Worm (Caenorhabditis elegans) whole organism, L1 larva: Measurements from ENCODE around the gene hil-7.

Source experiments
- C04F5.9 ChIP-seq: sonication (generic microtip); optimal IDR thresholded peaks from 2 replicates; lab custom pipeline; 2016; ENCODE audit warnings: missing genetic modification characterization, missing compliant biosample characterization
- C16A3.4 ChIP-seq: fragments of 150-350 bp; optimal IDR thresholded peaks from 2 replicates; lab custom pipeline; 2014; ENCODE audit warnings: missing biosample characterization, missing genetic modification characterization
- alr-1 ChIP-seq: fragments of 200-800 bp; sonication (Bioruptor generic); optimal IDR thresholded peaks from 2 replicates; lab custom pipeline; 2018; ENCODE audit warnings: borderline replicate concordance, mild to moderate bottlenecking, missing genetic modification characterization, missing compliant biosample characterization
- blmp-1 ChIP-seq: fragments of 150-350 bp; optimal IDR thresholded peaks from 2 replicates; lab custom pipeline; 2014; ENCODE audit warnings: missing biosample characterization, missing genetic modification characterization
- ceh-8 ChIP-seq: fragments of 200-800 bp; sonication (Bioruptor generic); optimal IDR thresholded peaks from 2 replicates; lab custom pipeline; 2018; ENCODE audit warnings: mild to moderate bottlenecking, missing genetic modification characterization, moderate library complexity, missing compliant biosample characterization
- ceh-88 ChIP-seq: fragments of 200-800 bp; sonication (Bioruptor generic); IDR thresholded peaks from 2 replicates; pipeline ENCODE4 v1.3.6; 2022; ENCODE audit warnings: missing genetic modification characterization, missing compliant biosample characterization
- dpl-1 ChIP-seq, 3 experiments: fragments of 150-350 bp in 2 of 3; sonication (generic microtip) in 1 of 3; optimal IDR thresholded peaks; 2 replicates each; lab custom pipeline; 2014 to 2017; ENCODE audit warnings: missing biosample characterization in 3 of 3, missing genetic modification characterization in 3 of 3, missing genetic modification reagents in 3 of 3
- efl-1 ChIP-seq, 4 experiments: fragments of 150-350 bp; optimal IDR thresholded peaks in 3 of 4; peaks in 1 of 4; 1 replicate in 1 of 4; 2 replicates in 3 of 4; lab custom pipeline; 2014; ENCODE audit warnings: missing biosample characterization in 2 of 4, missing genetic modification characterization in 2 of 4, missing genetic modification reagents in 2 of 4
- elt-3 ChIP-seq, 6 experiments: fragments of 150-350 bp in 1 of 6; sonication (generic microtip); optimal IDR thresholded peaks; 2 replicates each; lab custom pipeline; 2017 to 2018; ENCODE audit warnings: missing biosample characterization in 6 of 6, missing genetic modification characterization in 6 of 6, inconsistent platforms in 1 of 6
- fkh-10 ChIP-seq: sonication (generic microtip); optimal IDR thresholded peaks from 2 replicates; lab custom pipeline; 2017; ENCODE audit warnings: missing biosample characterization, missing genetic modification reagents, missing genetic modification characterization
- fkh-8 ChIP-seq: sonication (generic microtip); optimal IDR thresholded peaks from 2 replicates; lab custom pipeline; 2016; ENCODE audit warnings: mild to moderate bottlenecking, missing genetic modification characterization, missing compliant biosample characterization
- fos-1 ChIP-seq: fragments of 150-350 bp; optimal IDR thresholded peaks from 2 replicates; lab custom pipeline; 2014; ENCODE audit warnings: missing biosample characterization, missing genetic modification characterization
- grh-1 ChIP-seq: fragments of 200-800 bp; sonication (Bioruptor generic); IDR thresholded peaks from 2 replicates; pipeline ENCODE4 v1.3.6; 2022; ENCODE audit warnings: missing genetic modification reagents, missing genetic modification characterization, missing compliant biosample characterization
- hlh-17 ChIP-seq: fragments of 200-800 bp; sonication (Bioruptor generic); optimal IDR thresholded peaks from 2 replicates; lab custom pipeline; 2018; ENCODE audit warnings: missing genetic modification characterization, mild to moderate bottlenecking, missing compliant biosample characterization, moderate library complexity, borderline replicate concordance
- irx-1 ChIP-seq: sonication (generic microtip); optimal IDR thresholded peaks from 2 replicates; lab custom pipeline; 2016; ENCODE audit warnings: missing genetic modification characterization, missing compliant biosample characterization
- isw-1 ChIP-seq: fragments of 200-800 bp; sonication (Bioruptor generic); IDR thresholded peaks from 2 replicates; pipeline ENCODE4 v1.3.6; 2022; ENCODE audit warnings: missing genetic modification characterization, missing compliant biosample characterization
- jun-1 ChIP-seq: fragments of 150-350 bp; optimal IDR thresholded peaks from 2 replicates; lab custom pipeline; 2014; ENCODE audit warnings: missing biosample characterization, missing genetic modification reagents, missing genetic modification characterization
- lin-13 ChIP-seq: fragments of 150-350 bp; optimal IDR thresholded peaks from 2 replicates; lab custom pipeline; 2014; ENCODE audit warnings: missing biosample characterization, missing genetic modification reagents, missing genetic modification characterization
- lin-14 ChIP-seq: fragments of 200-800 bp; sonication (Bioruptor generic); optimal IDR thresholded peaks from 2 replicates; lab custom pipeline; 2018; ENCODE audit warnings: mild to moderate bottlenecking, missing genetic modification characterization, moderate library complexity, missing compliant biosample characterization
- lin-15B ChIP-seq: fragments of 150-350 bp; sonication (generic microtip); optimal IDR thresholded peaks from 3 replicates; lab custom pipeline; 2014; ENCODE audit warnings: missing biosample characterization, missing genetic modification characterization
- lin-35 ChIP-seq, 2 experiments: fragments of 150-350 bp; optimal IDR thresholded peaks; 2 replicates each; lab custom pipeline; 2014; ENCODE audit warnings: missing biosample characterization in 2 of 2, missing genetic modification characterization in 2 of 2, missing genetic modification reagents in 2 of 2
- lir-3 ChIP-seq: sonication (generic microtip); optimal IDR thresholded peaks from 2 replicates; lab custom pipeline; 2016; ENCODE audit warnings: mild to moderate bottlenecking, missing genetic modification characterization, moderate library complexity, missing compliant biosample characterization; ENCODE audit not compliant: poor library complexity
- lsy-2 ChIP-seq, 2 experiments: fragments of 150-350 bp; optimal IDR thresholded peaks; 2 replicates each; lab custom pipeline; 2014; ENCODE audit warnings: missing biosample characterization in 2 of 2, missing genetic modification characterization in 2 of 2
- mef-2 ChIP-seq: fragments of 150-350 bp; optimal IDR thresholded peaks from 2 replicates; lab custom pipeline; 2014; ENCODE audit warnings: missing biosample characterization, missing genetic modification characterization
- nhr-12 ChIP-seq: sonication (generic microtip); optimal IDR thresholded peaks from 2 replicates; lab custom pipeline; 2017; ENCODE audit warnings: missing biosample characterization, missing genetic modification characterization
- nhr-19 ChIP-seq: fragments of 200-800 bp; sonication (Bioruptor generic); conservative IDR thresholded peaks from 2 replicates; pipeline ENCODE4 v1.3.6; 2022; ENCODE audit warnings: missing genetic modification characterization, missing compliant biosample characterization
- nhr-20 ChIP-seq: sonication (generic microtip); optimal IDR thresholded peaks from 2 replicates; lab custom pipeline; 2016; ENCODE audit warnings: mild to moderate bottlenecking, missing genetic modification characterization, missing compliant biosample characterization
- nhr-47 ChIP-seq: sonication (generic microtip); optimal IDR thresholded peaks from 2 replicates; lab custom pipeline; 2016; ENCODE audit warnings: mild to moderate bottlenecking, missing genetic modification characterization, moderate library complexity, missing compliant biosample characterization
- nhr-71 ChIP-seq: sonication (generic microtip); optimal IDR thresholded peaks from 2 replicates; lab custom pipeline; 2016; ENCODE audit warnings: mild to moderate bottlenecking, missing genetic modification characterization, moderate library complexity, missing compliant biosample characterization
- nhr-77 ChIP-seq: fragments of 150-350 bp; optimal IDR thresholded peaks from 2 replicates; lab custom pipeline; 2014; ENCODE audit warnings: missing biosample characterization, missing genetic modification characterization
- nhr-84 ChIP-seq: sonication (generic microtip); optimal IDR thresholded peaks from 2 replicates; lab custom pipeline; 2017; ENCODE audit warnings: missing biosample characterization, missing genetic modification characterization
- nhr-85 ChIP-seq: sonication (generic microtip); peaks from one replicate; lab custom pipeline; 2016; ENCODE audit warnings: missing genetic modification characterization, inconsistent platforms, missing compliant biosample characterization
- nhr-90 ChIP-seq: sonication (generic microtip); optimal IDR thresholded peaks from 2 replicates; lab custom pipeline; 2016; ENCODE audit warnings: mild to moderate bottlenecking, missing genetic modification characterization, missing compliant biosample characterization; ENCODE audit not compliant: poor library complexity
- pqm-1 ChIP-seq: sonication (generic microtip); optimal IDR thresholded peaks from 3 replicates; lab custom pipeline; 2017; ENCODE audit warnings: missing biosample characterization, missing genetic modification characterization
- rnt-1 ChIP-seq: sonication (generic microtip); optimal IDR thresholded peaks from 2 replicates; lab custom pipeline; 2016; ENCODE audit warnings: mild to moderate bottlenecking, missing genetic modification characterization, moderate library complexity, missing compliant biosample characterization
- skn-1 ChIP-seq: fragments of 150-350 bp; optimal IDR thresholded peaks from 2 replicates; lab custom pipeline; 2014; ENCODE audit warnings: missing biosample characterization, missing genetic modification characterization
- snpc-4 ChIP-seq: fragments of 150-350 bp; optimal IDR thresholded peaks from 2 replicates; lab custom pipeline; 2014; ENCODE audit warnings: missing biosample characterization, missing genetic modification characterization
- snu-23 ChIP-seq: sonication (generic microtip); optimal IDR thresholded peaks from 2 replicates; lab custom pipeline; 2016; ENCODE audit warnings: missing genetic modification characterization, missing compliant biosample characterization
- sox-4 ChIP-seq: sonication (generic microtip); optimal IDR thresholded peaks from 2 replicates; lab custom pipeline; 2016; ENCODE audit warnings: missing genetic modification characterization, missing compliant biosample characterization
- sptf-1 ChIP-seq: fragments of 150-350 bp; optimal IDR thresholded peaks from 2 replicates; lab custom pipeline; 2014; ENCODE audit warnings: missing biosample characterization, missing genetic modification characterization
- unc-130 ChIP-seq: fragments of 150-350 bp; optimal IDR thresholded peaks from 2 replicates; lab custom pipeline; 2017; ENCODE audit warnings: missing biosample characterization, missing genetic modification characterization, inconsistent platforms
- unc-98 ChIP-seq: fragments of 200-800 bp; sonication (Bioruptor generic); IDR thresholded peaks from 2 replicates; pipeline ENCODE4 v1.3.6; 2022; ENCODE audit warnings: missing genetic modification characterization, missing compliant biosample characterization
- vab-15 ChIP-seq: sonication (generic microtip); optimal IDR thresholded peaks from 2 replicates; lab custom pipeline; 2017; ENCODE audit warnings: missing genotype, mild to moderate bottlenecking, missing genetic modification characterization, missing compliant biosample characterization
- xbp-1 ChIP-seq: sonication (generic microtip); optimal IDR thresholded peaks from 2 replicates; lab custom pipeline; 2016; ENCODE audit warnings: missing genetic modification characterization, missing compliant biosample characterization
- zip-4 ChIP-seq: fragments of 200-800 bp; sonication (Bioruptor generic); optimal IDR thresholded peaks from 2 replicates; lab custom pipeline; 2018; ENCODE audit warnings: mild to moderate bottlenecking, missing genetic modification characterization, moderate library complexity, missing compliant biosample characterization
- ztf-11 ChIP-seq, 2 experiments: sonication (generic microtip); optimal IDR thresholded peaks; 2 replicates each; lab custom pipeline; 2016 to 2017; ENCODE audit warnings: missing genetic modification characterization in 2 of 2, missing biosample characterization in 1 of 2, missing compliant biosample characterization in 1 of 2
- ztf-4 ChIP-seq: fragments of 150-350 bp; optimal IDR thresholded peaks from 2 replicates; lab custom pipeline; 2014; ENCODE audit warnings: missing biosample characterization, missing genetic modification characterization

hil-7 gene

DNA sequence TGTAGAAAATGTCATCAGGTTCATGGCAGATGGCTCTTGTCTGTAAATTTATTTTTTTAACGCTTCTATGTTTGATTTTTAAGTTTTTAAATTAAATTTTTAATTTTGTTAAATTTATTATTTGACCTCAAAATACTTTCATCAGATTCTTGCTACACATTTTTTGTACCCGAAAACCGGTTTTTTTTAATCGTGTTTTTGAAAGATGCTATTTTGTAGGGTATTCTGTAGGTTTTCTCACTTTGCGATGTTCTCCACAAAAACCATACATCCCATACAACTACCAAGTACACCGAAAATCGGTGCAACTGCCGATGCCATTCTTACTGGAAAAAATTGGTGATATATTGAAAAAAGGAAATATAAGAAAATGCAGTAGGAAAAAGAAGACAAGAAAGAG is 40.2 kb upstream of the hil-7 start, which contains the start of gene nstp-2:
Gene nstp-2, minus strand, starts transcription at position 326 of the 400 bp plus-strand sequence.
- TF ChIP-seq alr-1 (tag; lab: Kevin White, UChicago), result no peak
- peak; percentile 63 for TF ChIP-seq grh-1
- peak; percentile 61 for TF ChIP-seq nhr-85 (tag; lab: Kevin White, UChicago)
- no peak for TF ChIP-seq ztf-11 (tag; optimal IDR thresholded peaks at IDR 0.05; lab: Kevin White, UChicago)

DNA sequence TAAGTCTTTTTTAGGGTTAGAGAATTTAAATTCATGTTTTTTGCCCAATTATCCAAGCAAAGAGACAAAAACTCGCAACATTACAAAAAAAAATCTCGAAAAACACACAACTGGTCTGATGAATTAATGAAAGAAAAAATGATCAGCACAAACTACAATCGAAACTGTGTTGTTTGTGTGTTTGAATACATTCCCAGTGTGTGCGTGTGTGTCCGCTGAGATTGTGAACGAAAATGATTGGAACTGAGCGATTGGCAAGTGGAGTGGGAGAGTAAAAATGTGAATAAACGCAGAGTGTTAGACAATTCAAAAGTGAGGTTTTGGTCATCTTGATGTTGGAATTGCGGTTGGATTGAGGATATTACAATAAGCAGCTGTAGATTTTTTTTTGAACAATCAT is 39.5 kb upstream of the hil-7 start:
- no peak for TF ChIP-seq sptf-1 (tag; lab: Kevin White, UChicago)
- peak; percentile 56 for TF ChIP-seq lin-14 (GFP tag; lab: Kevin White, UChicago)
- no peak for TF ChIP-seq zip-4 (GFP tag; lab: Kevin White, UChicago)
- TF ChIP-seq nhr-71 (tag; lab: Kevin White, UChicago), result no peak
- peak; percentile 12 for TF ChIP-seq snu-23 (GFP tag; lab: Kevin White, UChicago)
- TF ChIP-seq blmp-1 (tag; lab: Kevin White, UChicago), result peak; percentile 48
- no peak for TF ChIP-seq fos-1
- no peak for TF ChIP-seq jun-1 (tag; lab: Kevin White, UChicago)
- TF ChIP-seq ceh-88 (GFP tag; lab: Robert Waterston, UW), result no peak
- TF ChIP-seq efl-1 (optimal IDR thresholded peaks at IDR 0.05; lab: Kevin White, UChicago), result no peak
- peak in 1 of 2 experiments; percentile 62 for TF ChIP-seq efl-1 (GFP tag; optimal IDR thresholded peaks at IDR 0.05 in 1 of 2; lab: Kevin White, UChicago)
- TF ChIP-seq nhr-77 (tag; lab: Kevin White, UChicago), result no peak
- TF ChIP-seq snpc-4 (tag; lab: Kevin White, UChicago), result no peak
- no peak for TF ChIP-seq lin-13
- TF ChIP-seq, all 84 proteins: peak for 4

DNA sequence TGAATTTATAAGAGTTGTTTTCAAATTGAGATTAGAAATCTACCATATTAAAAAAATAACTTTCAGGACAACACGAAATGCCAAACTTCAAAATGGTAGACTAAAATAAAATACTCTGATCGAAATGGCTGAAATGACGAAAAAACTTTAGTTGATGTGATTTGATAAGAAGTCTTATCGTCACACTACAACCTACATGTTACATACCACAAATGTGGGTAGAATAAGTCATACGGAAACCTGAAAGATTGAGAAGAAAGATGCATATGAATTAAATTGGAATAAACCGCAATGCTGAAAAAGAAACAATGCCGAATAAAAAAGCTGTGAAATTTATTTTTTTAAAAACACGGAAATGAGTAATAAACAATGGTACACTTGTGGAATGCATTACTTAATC is 39.1 kb upstream of the hil-7 start:
- TF ChIP-seq elt-3 (tag; optimal IDR thresholded peaks at IDR 0.05; lab: Kevin White, UChicago), result peak in 1 of 6 experiments; percentile 33
- TF ChIP-seq ceh-8, result no peak
- TF ChIP-seq fkh-10 (GFP tag; lab: Kevin White, UChicago), result no peak
- TF ChIP-seq nhr-12 (tag; lab: Kevin White, UChicago), result no peak
- no peak for TF ChIP-seq xbp-1
- no peak for TF ChIP-seq sox-4 (tag; lab: Kevin White, UChicago)
- TF ChIP-seq dpl-1 (GFP tag; optimal IDR thresholded peaks at IDR 0.05; lab: Kevin White, UChicago), result no peak
- no peak for TF ChIP-seq zip-4 (GFP tag; lab: Kevin White, UChicago)
- no peak for TF ChIP-seq unc-130 (tag; lab: Kevin White, UChicago)
- TF ChIP-seq fkh-8, result no peak
- peak; percentile 60 for TF ChIP-seq nhr-85 (tag; lab: Kevin White, UChicago)
- no peak for TF ChIP-seq lir-3

DNA sequence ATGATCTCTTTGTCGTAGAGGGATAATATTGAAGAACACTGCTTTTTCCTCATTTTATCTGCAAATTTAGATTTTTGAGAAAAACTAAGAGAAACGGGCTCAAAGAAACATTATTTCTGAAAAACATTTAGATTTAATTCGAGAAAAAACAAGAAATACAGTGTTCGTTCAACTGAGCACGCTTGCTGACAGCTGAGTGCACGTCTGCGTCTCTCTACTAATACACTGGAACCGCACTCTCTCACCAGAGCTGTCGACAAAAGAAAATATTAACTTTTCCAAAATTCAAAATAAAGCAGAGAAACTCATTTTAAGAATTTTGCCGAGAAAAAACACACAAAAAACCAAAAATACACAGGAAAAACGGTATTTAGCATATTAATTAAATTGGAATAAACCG is 32.8 kb upstream of the hil-7 start, which contains the start of gene drh-1:
Gene drh-1, minus strand, starts transcription at position 58 of the 400 bp plus-strand sequence.
- TF ChIP-seq vab-15 (tag; lab: Kevin White, UChicago) (no peak), nhr-84 (tag; lab: Kevin White, UChicago) (no peak), mef-2 (tag; lab: Kevin White, UChicago) (no peak), xbp-1 (no peak), skn-1 (tag; lab: Kevin White, UChicago) (no peak), fkh-10 (GFP tag; lab: Kevin White, UChicago) (no peak), unc-98 (no peak), hlh-17 (GFP tag; lab: Kevin White, UChicago) (no peak), nhr-90 (tag; lab: Kevin White, UChicago) (no peak), nhr-47 (tag; lab: Kevin White, UChicago) (no peak), lin-15B (tag; lab: Kevin White, UChicago) (no peak), ztf-4 (tag; lab: Kevin White, UChicago) (no peak), nhr-19 (GFP tag; lab: Robert Waterston, UW) (no peak), jun-1 (tag; lab: Kevin White, UChicago) (no peak), isw-1 (GFP tag; lab: Robert Waterston, UW) (no peak), irx-1 (no peak), lin-35 (GFP tag; optimal IDR thresholded peaks at IDR 0.05; lab: Kevin White, UChicago) (peak in 1 of 2 experiments; percentile 6), snu-23 (GFP tag; lab: Kevin White, UChicago) (no peak), C04F5.9 (no peak), lsy-2 (tag; optimal IDR thresholded peaks at IDR 0.05; lab: Kevin White, UChicago) (peak in 1 of 2 experiments; percentile 52), sox-4 (tag; lab: Kevin White, UChicago) (no peak), lin-14 (GFP tag; lab: Kevin White, UChicago) (peak; percentile 50), rnt-1 (tag; lab: Kevin White, UChicago) (no peak), pqm-1 (tag; lab: Kevin White, UChicago) (no peak), nhr-12 (tag; lab: Kevin White, UChicago) (no peak), nhr-20 (tag; lab: Kevin White, UChicago) (no peak), C16A3.4 (tag; lab: Kevin White, UChicago) (no peak)
